Worm (Caenorhabditis elegans): Measurements from ENCODE around the gene M199.135.

ce11 chrIV:15113117-15113516, 1.3 kb upstream of the M199.135 start, which contains the start of gene M199.134:
- TF ChIP-seq snpc-4 (tag; optimal IDR thresholded peaks at IDR 0.05) (no peak), fos-1 (tag; optimal IDR thresholded peaks at IDR 0.05) (no peak), lsy-12 (tag; optimal IDR thresholded peaks at IDR 0.05) (no peak), mdl-1 (tag; optimal IDR thresholded peaks at IDR 0.05) (no peak), lin-39 (tag; optimal IDR thresholded peaks at IDR 0.05) (no peak), eor-1 (tag; optimal IDR thresholded peaks at IDR 0.05) (no peak), egl-5 (tag; optimal IDR thresholded peaks at IDR 0.05) (no peak), elt-3 (tag; optimal IDR thresholded peaks at IDR 0.05) (no peak), pha-4 (tag; optimal IDR thresholded peaks at IDR 0.05) (no peak), nfya-1 (tag; optimal IDR thresholded peaks at IDR 0.05; ENCODE audit: insufficient read depth) (no peak), sea-2 (GFP tag; optimal IDR thresholded peaks at IDR 0.05) (no peak), mml-1 (tag; optimal IDR thresholded peaks at IDR 0.05) (no peak), ceh-28 (tag; optimal IDR thresholded peaks at IDR 0.05) (no peak), ZK546.5 (tag; optimal IDR thresholded peaks at IDR 0.05) (no peak)
